Worm (Caenorhabditis elegans) whole organism, L1 larva: ENCODE data around the gene pqn-42.

ENCODE experiments used
- aha-1 ChIP-seq: fragments of 150-350 bp; optimal IDR thresholded peaks from 2 replicates; lab custom pipeline; 2014; ENCODE audit warnings: missing biosample characterization, missing genetic modification characterization
- ama-1 ChIP-seq: fragments of 150-350 bp; optimal IDR thresholded peaks from 2 replicates; lab custom pipeline; 2014
- ces-1 ChIP-seq: fragments of 150-350 bp; optimal IDR thresholded peaks from 2 replicates; lab custom pipeline; 2014; ENCODE audit warnings: missing biosample characterization, missing genetic modification reagents, missing genetic modification characterization
- fkh-10 ChIP-seq: sonication (generic microtip); optimal IDR thresholded peaks from 2 replicates; lab custom pipeline; 2017; ENCODE audit warnings: missing biosample characterization, missing genetic modification reagents, missing genetic modification characterization
- mdl-1 ChIP-seq, 2 experiments: fragments of 150-350 bp; optimal IDR thresholded peaks; 2 replicates each; lab custom pipeline; 2014 to 2017; ENCODE audit warnings: missing biosample characterization in 2 of 2, missing genetic modification characterization in 2 of 2, inconsistent platforms in 1 of 2
- nhr-11 ChIP-seq: fragments of 150-350 bp; optimal IDR thresholded peaks from 2 replicates; lab custom pipeline; 2014; ENCODE audit warnings: missing biosample characterization, missing genetic modification characterization
- nhr-237 ChIP-seq: fragments of 150-350 bp; optimal IDR thresholded peaks from 2 replicates; lab custom pipeline; 2014; ENCODE audit warnings: missing biosample characterization, missing genetic modification characterization
- nhr-76 ChIP-seq: sonication (generic microtip); optimal IDR thresholded peaks from 2 replicates; lab custom pipeline; 2017; ENCODE audit warnings: missing biosample characterization, missing genetic modification characterization
- skn-1 ChIP-seq: fragments of 150-350 bp; optimal IDR thresholded peaks from 2 replicates; lab custom pipeline; 2014; ENCODE audit warnings: missing biosample characterization, missing genetic modification characterization
- sptf-1 ChIP-seq: fragments of 150-350 bp; optimal IDR thresholded peaks from 2 replicates; lab custom pipeline; 2014; ENCODE audit warnings: missing biosample characterization, missing genetic modification characterization
- sup-37 ChIP-seq: fragments of 200-800 bp; sonication (Bioruptor generic); optimal IDR thresholded peaks from 2 replicates; lab custom pipeline; 2018; ENCODE audit warnings: mild to moderate bottlenecking, missing genetic modification characterization, missing compliant biosample characterization
- tlp-1 ChIP-seq: fragments of 150-350 bp; optimal IDR thresholded peaks from 2 replicates; lab custom pipeline; 2014; ENCODE audit warnings: missing biosample characterization, missing genetic modification characterization
- ztf-11 ChIP-seq, 2 experiments: sonication (generic microtip); optimal IDR thresholded peaks; 2 replicates each; lab custom pipeline; 2016 to 2017; ENCODE audit warnings: missing genetic modification characterization in 2 of 2, missing biosample characterization in 1 of 2, missing compliant biosample characterization in 1 of 2

DNA sequence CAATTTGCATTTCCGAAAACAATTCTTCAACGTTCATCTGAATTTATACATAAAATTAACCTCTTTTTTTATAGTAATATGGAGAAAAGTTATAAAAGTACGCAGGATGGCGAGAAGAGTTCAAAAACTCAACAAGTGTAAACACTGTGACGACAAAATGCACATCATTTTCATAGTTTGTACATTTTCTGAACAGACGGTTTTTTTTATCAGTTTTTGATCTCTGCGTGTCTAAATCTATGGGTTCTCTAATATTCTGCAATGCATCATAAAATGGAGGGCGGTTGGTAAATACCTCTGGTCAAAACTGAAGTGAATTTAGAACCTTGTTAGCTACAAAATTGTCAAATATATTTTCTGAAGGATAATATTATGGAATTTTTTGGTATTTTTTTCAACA is 43.3 kb downstream of the pqn-42 start, which contains the start of gene fbxa-4:
- no peak for TF ChIP-seq mdl-1 (tag; optimal IDR thresholded peaks at IDR 0.05; lab: Kevin White, UChicago)
- no peak for TF ChIP-seq sptf-1 (tag; lab: Kevin White, UChicago)
- TF ChIP-seq nhr-11 (tag; lab: Kevin White, UChicago): no peak
- TF ChIP-seq aha-1: no peak
- no peak for TF ChIP-seq nhr-76 (tag; lab: Kevin White, UChicago)
- TF ChIP-seq tlp-1: no peak
- TF ChIP-seq ces-1 (GFP tag; lab: Kevin White, UChicago): no peak
- TF ChIP-seq skn-1 (tag; lab: Kevin White, UChicago): no peak
- no peak for TF ChIP-seq ama-1 (lab: Kevin White, UChicago)
- no peak for TF ChIP-seq ztf-11 (tag; optimal IDR thresholded peaks at IDR 0.05; lab: Kevin White, UChicago)
- no peak for TF ChIP-seq nhr-237
- TF ChIP-seq fkh-10 (GFP tag; lab: Kevin White, UChicago): no peak
- TF ChIP-seq sup-37 (GFP tag; lab: Kevin White, UChicago): no peak
